Worm (Caenorhabditis elegans) whole organism, L4/young adult: ENCODE data around the gene T28H10.1.

Source experiments
- dao-5 ChIP-seq: sonication (generic microtip); optimal IDR thresholded peaks from 2 replicates; lab custom pipeline; 2016; ENCODE audit warnings: missing genotype, missing genetic modification characterization, moderate library complexity, missing compliant biosample characterization
- him-1 ChIP-seq: sonication (generic microtip); optimal IDR thresholded peaks from 2 replicates; lab custom pipeline; 2016; ENCODE audit warnings: missing genotype, missing genetic modification reagents, missing genetic modification characterization, missing compliant biosample characterization

DNA sequence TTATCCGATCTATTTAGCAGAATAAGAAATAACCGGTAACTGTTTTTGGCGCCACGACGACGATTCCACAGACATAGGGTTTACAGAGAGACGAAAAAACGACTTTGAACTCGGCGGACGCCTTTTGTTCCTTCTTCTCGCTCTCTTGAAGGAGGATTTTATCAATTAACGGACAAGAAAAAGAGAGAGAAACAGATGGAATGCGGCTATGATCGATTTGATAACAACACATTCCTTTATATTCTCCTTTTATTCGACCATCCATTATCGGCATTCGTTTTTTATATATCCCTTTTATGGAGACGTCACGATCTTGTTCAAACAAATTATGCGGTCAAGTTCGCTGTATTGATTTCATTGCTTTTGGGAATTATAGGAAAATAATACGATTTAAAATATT, 45.2 kb downstream of the T28H10.1 start:
- TF ChIP-seq dao-5 (tag; lab: Kevin White, UChicago) (no peak), him-1 (tag; lab: Kevin White, UChicago) (no peak)
